Worm (Caenorhabditis elegans): ENCODE measurements around the gene Y66D12A.16.

The Y66D12A.16 gene

ce11 chrIII:11573921-11574320, 50.6 kb downstream of the Y66D12A.16 start, which contains the start of gene Y66D12A.8:
Gene Y66D12A.8, plus strand, starts transcription at chrIII:11574221.
- TF ChIP-seq ZK185.1 (tag; optimal IDR thresholded peaks at IDR 0.05; ENCODE audit: poor library complexity, severe bottlenecking): no peak
- no peak for TF ChIP-seq sdz-38 (tag; optimal IDR thresholded peaks at IDR 0.05)
- TF ChIP-seq pha-4 (tag; optimal IDR thresholded peaks at IDR 0.05): no peak
- TF ChIP-seq sptf-2 (GFP tag; optimal IDR thresholded peaks at IDR 0.05): no peak
- TF ChIP-seq atf-7 (tag; optimal IDR thresholded peaks at IDR 0.05): no peak
- no peak for TF ChIP-seq madf-3 (GFP tag; IDR thresholded peaks at IDR 0.05)
- no peak for TF ChIP-seq Y53G8AR.9 (GFP tag; conservative IDR thresholded peaks at IDR 0.05)
- TF ChIP-seq nhr-90 (tag; optimal IDR thresholded peaks at IDR 0.05): no peak
- no peak for TF ChIP-seq madf-10 (tag; optimal IDR thresholded peaks at IDR 0.05)
- TF ChIP-seq hmg-20 (GFP tag; IDR thresholded peaks at IDR 0.05): no peak
- TF ChIP-seq Y53F4B.3 (GFP tag; IDR thresholded peaks at IDR 0.05): no peak
- no peak for TF ChIP-seq nfya-1 (tag; optimal IDR thresholded peaks at IDR 0.05; ENCODE audit: borderline replicate concordance, insufficient read depth)
